Worm (Caenorhabditis elegans) whole organism, L4/young adult: Measurements from ENCODE around the gene mab-10.

ENCODE experiments used
- W03F9.2 ChIP-seq: fragments of 150-350 bp; optimal IDR thresholded peaks from 2 replicates; lab custom pipeline; 2014; ENCODE audit warnings: missing biosample characterization, missing genetic modification characterization
- dao-5 ChIP-seq: sonication (generic microtip); optimal IDR thresholded peaks from 2 replicates; lab custom pipeline; 2016; ENCODE audit warnings: missing genotype, missing genetic modification characterization, moderate library complexity, missing compliant biosample characterization
- him-1 ChIP-seq: sonication (generic microtip); optimal IDR thresholded peaks from 2 replicates; lab custom pipeline; 2016; ENCODE audit warnings: missing genotype, missing genetic modification reagents, missing genetic modification characterization, missing compliant biosample characterization

The mab-10 gene

DNA sequence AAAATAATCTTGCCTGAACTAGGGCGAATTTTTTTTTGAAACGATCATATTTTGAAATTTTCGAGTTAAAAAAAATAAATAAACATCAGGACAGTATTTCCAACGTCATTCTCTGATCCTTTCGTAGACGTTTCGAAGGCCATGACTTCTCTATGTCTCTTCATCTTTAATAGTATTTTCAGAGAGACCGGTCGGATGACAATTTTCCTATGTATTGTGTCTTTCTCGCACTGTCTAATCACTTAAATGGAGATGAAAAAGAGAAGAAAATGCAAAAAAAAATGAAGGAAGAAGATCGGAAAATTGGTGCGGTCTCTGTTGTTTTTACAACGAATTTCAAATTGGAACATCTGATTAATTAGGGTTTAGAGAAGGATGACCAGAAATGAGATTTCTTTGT is 2.8 kb upstream of the mab-10 start:
- TF ChIP-seq W03F9.2 (tag; lab: Kevin White, UChicago) (no peak), dao-5 (tag; lab: Kevin White, UChicago) (no peak), him-1 (tag; lab: Kevin White, UChicago) (no peak)

DNA sequence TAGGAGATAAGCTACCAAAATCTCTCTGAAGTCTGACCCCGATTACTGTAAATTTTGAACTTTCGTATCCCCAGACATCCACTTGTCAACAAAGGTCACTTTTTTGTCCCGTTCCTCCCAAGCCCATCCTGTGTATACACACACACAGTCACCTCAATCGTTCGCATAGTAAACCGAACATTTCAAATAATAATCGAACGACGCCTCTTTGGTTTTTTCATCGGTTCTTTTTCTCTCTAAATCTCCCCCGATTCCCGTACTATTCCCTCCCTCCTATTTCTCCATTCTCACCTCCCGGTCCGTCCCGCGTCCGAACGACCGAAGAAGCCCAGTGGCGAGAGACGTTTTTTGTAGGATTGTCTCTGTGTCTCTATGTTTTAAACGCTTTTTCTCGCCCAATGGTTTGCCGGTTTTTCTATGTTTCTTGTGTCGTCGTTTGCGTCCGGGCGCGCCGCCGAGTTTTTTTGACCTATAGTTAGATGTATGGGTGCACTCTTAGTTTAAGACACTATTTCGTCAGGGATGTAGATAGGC is 1.4 kb downstream of the mab-10 start:
- no peak for TF ChIP-seq dao-5 (tag; lab: Kevin White, UChicago)
- no peak for TF ChIP-seq W03F9.2 (tag; lab: Kevin White, UChicago)

DNA sequence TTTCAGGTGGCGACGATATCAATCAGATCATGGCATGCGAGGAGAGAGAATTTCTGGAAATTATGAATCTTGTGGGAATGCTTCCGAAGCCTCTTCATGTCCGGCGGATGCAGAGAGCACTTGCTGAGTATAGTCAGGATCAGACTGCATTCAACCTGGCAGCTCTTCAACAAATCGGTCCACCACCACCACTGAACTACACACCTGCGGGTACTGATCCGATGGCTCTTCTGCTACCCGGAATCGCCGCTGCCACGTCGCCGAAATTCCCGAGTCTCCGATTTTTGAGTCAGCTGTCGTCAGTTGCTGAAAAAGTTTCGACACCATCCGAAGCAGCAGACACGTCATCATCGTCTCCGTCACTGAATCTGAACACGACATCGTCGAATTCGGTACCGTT is 3.0 kb downstream of the mab-10 start:
- TF ChIP-seq dao-5 (tag; lab: Kevin White, UChicago): no peak
- no peak for TF ChIP-seq W03F9.2 (tag; lab: Kevin White, UChicago)
- TF ChIP-seq him-1 (tag; lab: Kevin White, UChicago): no peak

DNA sequence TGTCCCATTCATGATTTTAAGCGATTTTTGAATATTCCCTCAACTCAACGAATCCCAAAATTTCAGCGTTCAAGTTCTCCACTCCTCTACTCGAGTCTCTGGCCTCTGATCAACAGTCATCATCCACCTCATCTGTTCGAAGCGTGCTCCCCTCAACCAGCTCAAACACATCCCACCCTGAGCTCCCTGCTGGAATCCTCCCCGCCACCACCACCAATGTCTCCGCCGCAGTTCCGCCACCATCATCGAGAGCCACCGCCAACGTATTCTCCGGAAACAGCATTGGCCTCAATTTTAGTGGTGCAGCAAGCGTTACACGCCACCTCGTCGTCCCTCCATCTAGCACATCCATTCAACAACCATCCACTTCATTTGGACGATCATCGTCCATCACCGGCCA is 3.7 kb downstream of the mab-10 start:
- no peak for TF ChIP-seq dao-5 (tag; lab: Kevin White, UChicago)
- no peak for TF ChIP-seq him-1 (tag; lab: Kevin White, UChicago)
- no peak for TF ChIP-seq W03F9.2 (tag; lab: Kevin White, UChicago)

DNA sequence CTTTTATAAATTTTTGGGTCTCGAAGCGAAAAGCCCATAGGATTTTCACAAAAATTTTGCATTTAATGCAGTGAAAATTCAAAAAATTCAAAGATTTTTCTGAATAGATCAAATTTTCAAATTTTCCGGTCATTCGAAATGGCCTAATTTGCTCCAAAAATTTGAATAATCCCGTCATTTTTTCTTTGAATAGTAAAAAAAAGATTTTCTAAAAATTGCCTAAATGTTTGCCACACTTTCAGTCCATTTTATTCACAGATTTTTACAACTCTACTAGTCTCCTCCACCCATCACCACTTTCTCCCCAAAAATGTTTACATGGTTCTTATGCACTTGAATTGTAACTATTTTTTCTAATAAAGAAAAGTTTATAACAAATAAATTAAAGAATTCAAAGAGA is 6.1 kb downstream of the mab-10 start:
- TF ChIP-seq him-1 (tag; lab: Kevin White, UChicago): no peak
- no peak for TF ChIP-seq dao-5 (tag; lab: Kevin White, UChicago)
- no peak for TF ChIP-seq W03F9.2 (tag; lab: Kevin White, UChicago)

DNA sequence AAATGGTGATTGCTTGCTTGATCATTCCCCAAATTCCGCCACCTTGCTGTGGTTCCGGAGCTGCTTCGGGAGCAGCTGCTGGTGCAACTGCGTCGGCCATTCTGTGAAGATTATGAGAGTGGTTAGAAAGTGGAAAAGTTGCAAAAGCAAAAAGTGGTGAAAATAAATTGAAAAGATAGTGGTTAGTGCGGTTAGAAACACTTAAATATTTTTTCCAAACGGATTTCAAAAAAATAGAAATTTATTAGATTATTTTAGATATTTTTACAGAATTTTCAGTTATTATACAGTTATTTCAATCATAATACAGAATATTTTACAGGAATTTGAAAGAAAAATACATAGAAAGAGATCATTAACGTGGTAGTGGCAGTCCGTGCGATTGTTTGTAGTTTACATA is 9.7 kb downstream of the mab-10 start, which contains the start of gene R166.2:
TSS of gene R166.2 (minus strand) at position 101 of the 400 bp plus-strand sequence.
- TF ChIP-seq him-1 (tag; lab: Kevin White, UChicago): no peak
- no peak for TF ChIP-seq W03F9.2 (tag; lab: Kevin White, UChicago)
- no peak for TF ChIP-seq dao-5 (tag; lab: Kevin White, UChicago)

DNA sequence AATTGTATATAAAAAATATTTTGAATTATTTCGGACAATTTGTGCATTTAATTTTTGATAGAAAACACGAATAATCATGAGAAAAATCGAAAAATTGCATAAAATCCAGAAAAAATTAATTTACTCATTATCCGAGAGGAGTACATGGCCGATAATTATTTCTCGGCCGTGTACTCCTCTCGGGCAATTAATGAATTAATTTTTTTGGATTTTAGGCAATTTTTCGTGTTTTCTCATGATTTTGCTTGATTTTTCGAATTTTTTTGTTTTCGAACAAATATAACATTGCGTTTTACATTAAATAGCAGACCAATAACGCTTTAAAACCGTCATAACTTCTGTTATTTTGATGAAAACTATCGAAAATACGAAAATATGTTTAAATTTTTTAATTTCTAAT is 10.1 kb downstream of the mab-10 start:
- TF ChIP-seq him-1 (tag; lab: Kevin White, UChicago): peak; percentile 71
- no peak for TF ChIP-seq W03F9.2 (tag; lab: Kevin White, UChicago)

DNA sequence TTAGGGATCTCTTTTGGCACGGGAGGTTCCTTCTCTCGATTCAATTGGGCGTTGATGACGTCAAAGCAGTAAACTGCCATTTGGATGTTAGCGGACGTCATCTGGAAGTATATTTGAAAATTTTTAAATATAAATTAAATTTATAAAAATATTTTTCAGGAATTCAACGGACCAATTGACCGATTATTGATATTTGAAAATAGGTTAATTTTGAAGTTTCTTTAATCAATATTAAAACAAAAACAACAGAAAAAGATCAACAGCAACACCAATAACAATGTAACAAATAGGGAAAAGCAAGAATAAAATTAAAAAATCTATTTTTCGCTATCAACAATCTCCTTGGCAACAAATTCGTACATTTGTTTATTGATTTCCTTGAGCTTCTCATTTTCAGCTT is 11.3 kb downstream of the mab-10 start, which contains the start of gene R166.3:
TSS of gene R166.3 (minus strand) at position 101 of the 400 bp plus-strand sequence.
- TF ChIP-seq dao-5 (tag; lab: Kevin White, UChicago) (no peak), W03F9.2 (tag; lab: Kevin White, UChicago) (no peak), him-1 (tag; lab: Kevin White, UChicago) (no peak)

DNA sequence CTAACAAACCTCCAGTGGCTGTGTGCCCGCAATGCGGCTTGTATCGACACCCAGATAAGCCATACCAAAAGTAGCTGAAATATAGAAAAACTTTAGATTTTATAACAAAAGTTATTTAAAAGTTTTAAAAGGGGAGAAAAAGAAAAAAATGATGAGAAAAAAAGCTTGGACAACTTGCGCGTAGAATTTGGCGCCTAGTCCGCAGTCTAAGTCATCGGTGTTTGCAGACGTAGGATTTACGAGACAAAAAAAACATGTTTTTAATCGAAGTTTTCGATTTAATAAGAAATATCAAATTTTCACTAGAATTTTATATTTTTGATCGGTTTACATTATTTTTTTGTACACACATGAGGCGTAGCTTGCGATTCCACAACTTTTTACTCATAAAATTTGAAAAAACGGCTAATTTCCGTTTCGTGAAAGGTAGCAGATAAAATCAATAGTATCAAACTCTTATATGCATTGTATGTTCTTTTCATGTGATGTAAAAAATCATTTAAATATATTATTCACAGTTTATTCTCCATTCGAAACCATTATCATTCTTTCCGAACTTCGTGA is 14.1 kb downstream of the mab-10 start, which contains the start of gene pro-1:
TSS of gene pro-1 (minus strand) at position 74 of the 564 bp plus-strand sequence.
- TF ChIP-seq dao-5 (tag; lab: Kevin White, UChicago): peak; percentile 62
- TF ChIP-seq him-1 (tag; lab: Kevin White, UChicago): peak; percentile 88
- TF ChIP-seq W03F9.2 (tag; lab: Kevin White, UChicago): peak; percentile 90

DNA sequence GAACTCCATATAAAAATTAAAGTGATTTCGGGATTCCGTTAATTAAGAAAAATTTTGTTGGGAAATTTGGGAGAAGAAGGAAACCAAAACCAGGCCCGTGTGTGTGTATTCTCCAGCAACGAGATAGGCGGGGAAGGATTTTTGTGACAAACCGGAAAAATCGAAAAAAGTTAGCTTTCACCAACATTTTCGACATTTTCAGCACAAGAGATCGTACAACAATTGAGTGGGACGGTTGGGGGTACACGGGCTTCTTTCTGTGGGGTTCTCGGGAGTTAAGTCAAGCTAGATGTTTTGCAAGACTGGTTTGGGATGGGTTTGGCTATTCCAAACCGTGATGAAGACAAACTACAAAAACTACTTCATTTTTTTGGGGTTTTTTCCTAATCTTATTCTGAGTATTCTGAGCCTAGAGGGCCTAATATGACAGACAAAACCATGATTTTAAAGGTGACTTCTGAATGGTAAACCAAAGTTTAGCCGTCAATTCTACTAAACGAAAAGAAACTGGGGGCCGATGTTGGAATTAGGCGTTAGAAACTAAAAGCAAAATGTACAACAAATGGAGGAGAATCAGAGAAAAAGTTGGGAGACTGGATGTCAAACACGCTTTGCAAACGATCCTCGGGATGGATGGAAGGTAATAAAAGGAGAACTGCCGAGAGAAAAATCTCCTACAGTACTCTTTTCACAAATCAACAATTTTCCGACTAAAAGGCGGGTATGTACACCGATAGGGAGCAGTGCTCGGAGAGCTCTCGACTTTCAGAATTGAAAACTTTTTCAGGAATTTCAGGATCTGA is 15.0 kb downstream of the mab-10 start:
- no peak for TF ChIP-seq dao-5 (tag; lab: Kevin White, UChicago)
- TF ChIP-seq W03F9.2 (tag; lab: Kevin White, UChicago): no peak
- no peak for TF ChIP-seq him-1 (tag; lab: Kevin White, UChicago)

DNA sequence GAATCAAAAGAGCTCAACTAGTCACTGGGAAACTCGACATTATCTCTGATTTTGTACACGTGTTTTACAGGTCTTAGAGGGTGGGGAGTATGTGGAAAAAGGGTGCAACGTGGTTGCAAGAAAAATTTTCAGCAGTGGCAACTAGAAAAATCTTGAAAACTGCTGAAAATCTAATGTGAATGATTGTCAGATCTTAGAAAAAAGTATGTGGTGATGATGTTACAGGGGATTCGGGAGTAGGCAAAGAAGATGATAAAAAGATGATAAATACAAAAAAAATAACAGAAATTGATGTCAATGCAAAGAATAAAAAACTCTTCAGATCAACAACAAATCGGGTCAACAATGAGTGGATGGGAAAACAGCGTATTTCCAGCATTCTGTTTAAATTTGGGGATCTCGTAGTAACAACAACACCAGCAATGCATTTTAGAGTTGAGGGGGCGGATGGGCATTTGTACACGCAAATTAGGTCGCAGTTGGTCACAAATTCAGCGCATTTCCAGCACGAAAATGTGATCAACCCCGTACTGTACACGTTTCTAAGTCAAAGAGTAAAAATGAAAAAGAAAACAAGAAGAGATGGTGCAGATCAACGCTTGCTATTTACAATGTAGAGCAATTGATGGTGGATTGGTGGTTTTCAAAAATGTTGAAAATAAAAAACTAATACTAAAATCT is 15.7 kb downstream of the mab-10 start:
- TF ChIP-seq him-1 (tag; lab: Kevin White, UChicago) (peak; percentile 24), W03F9.2 (tag; lab: Kevin White, UChicago) (no peak)

DNA sequence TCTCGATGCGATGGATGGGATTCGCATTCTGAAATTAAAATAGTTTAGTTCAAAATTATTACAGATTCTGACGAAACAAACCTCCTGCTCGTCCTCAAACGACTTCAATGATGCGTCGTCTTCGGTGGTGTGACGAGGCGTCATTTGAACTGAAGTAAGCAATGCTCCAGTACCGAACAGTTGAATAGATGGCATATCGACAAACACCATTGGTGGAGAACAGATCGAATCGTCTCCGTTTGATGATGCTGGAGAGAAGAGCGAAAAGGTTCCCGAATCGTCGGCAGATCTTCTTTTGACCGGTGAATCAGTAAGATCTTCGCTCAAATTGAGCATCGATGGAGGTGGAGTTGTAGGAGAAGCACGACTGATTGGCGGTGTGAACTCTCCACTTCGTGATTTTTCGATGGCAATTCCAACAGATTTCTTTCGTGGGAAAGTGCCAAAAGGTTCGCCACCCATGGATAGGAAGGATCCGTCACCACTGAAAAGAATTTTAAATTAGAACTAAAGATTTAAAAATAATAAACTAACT is 16.6 kb downstream of the mab-10 start:
- TF ChIP-seq dao-5 (tag; lab: Kevin White, UChicago): no peak
- peak; percentile 8 for TF ChIP-seq W03F9.2 (tag; lab: Kevin White, UChicago)

DNA sequence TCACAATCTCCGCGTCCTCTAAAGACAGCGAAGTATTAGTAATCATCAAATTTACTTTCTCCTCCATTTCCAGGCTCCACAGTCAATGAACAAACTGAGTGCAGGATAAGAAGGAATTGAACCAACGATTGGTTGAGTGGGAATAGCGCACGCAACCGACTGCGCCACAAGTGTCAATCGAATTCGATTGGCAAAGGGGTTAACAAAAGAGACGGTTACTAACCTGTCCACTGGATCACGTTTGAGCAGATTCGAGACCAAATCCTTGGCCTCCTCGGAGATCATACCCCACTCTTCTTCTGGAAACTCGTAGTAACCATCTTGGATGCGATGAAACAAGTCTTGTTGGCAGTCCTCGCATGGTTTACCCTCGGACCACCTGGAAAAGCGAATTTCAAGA is 17.3 kb downstream of the mab-10 start:
- TF ChIP-seq W03F9.2 (tag; lab: Kevin White, UChicago) (no peak), dao-5 (tag; lab: Kevin White, UChicago) (no peak), him-1 (tag; lab: Kevin White, UChicago) (no peak)
